Worm (Caenorhabditis elegans) whole organism, late embryonic: ENCODE results near the gene glna-2.

Experiments
- T23F11.4 ChIP-seq: fragments of 200-800 bp; sonication (Bioruptor generic); optimal IDR thresholded peaks from 2 replicates; lab custom pipeline; 2018; ENCODE audit warnings: mild to moderate bottlenecking, missing genetic modification characterization, missing compliant biosample characterization
- ama-1 ChIP-seq: fragments of 150-350 bp; optimal IDR thresholded peaks from 2 replicates; lab custom pipeline; 2014
- lim-6 ChIP-seq: sonication (generic microtip); optimal IDR thresholded peaks from 2 replicates; lab custom pipeline; 2016; ENCODE audit warnings: missing genetic modification characterization, missing compliant biosample characterization
- nfya-1 ChIP-seq: sonication (generic microtip); optimal IDR thresholded peaks from 2 replicates; lab custom pipeline; 2017; ENCODE audit warnings: missing genetic modification characterization, mild to moderate bottlenecking, missing compliant biosample characterization, antibody characterized with exemption, moderate library complexity
- nhr-11 ChIP-seq: fragments of 150-350 bp; optimal IDR thresholded peaks from 2 replicates; lab custom pipeline; 2014; ENCODE audit warnings: missing biosample characterization, missing genetic modification characterization
- pag-3 ChIP-seq: sonication (generic microtip); optimal IDR thresholded peaks from 2 replicates; lab custom pipeline; 2016; ENCODE audit warnings: missing compliant biosample characterization, missing genetic modification characterization, borderline replicate concordance
- rnt-1 ChIP-seq: sonication (generic microtip); optimal IDR thresholded peaks from 2 replicates; lab custom pipeline; 2016; ENCODE audit warnings: missing genetic modification characterization, missing compliant biosample characterization
- syd-9 ChIP-seq: sonication (generic microtip); optimal IDR thresholded peaks from 2 replicates; lab custom pipeline; 2016; ENCODE audit warnings: mild to moderate bottlenecking, missing genetic modification characterization, moderate library complexity, missing compliant biosample characterization

DNA sequence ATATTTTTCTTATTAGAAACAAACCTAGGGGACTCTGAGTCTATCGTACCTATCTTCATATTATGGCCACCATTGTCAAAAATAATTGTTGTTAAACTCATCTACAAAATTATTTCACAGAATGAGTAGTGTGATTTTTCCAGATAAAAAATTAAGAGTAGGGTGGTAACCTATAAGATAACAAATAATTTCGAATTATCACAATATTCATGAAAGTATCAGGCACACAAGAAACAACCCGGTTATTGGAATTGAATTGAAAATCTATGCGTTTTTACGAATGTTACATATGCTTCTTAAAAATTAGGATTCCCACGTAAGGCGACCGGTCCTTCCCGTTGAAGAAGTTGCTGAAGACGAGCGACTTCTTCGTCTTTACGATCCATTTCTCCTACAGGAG lies 28.8 kb downstream of the glna-2 start, which contains the start of gene arp-6:
- no peak for TF ChIP-seq T23F11.4
- no peak for TF ChIP-seq ama-1 (lab: Kevin White, UChicago)
- no peak for TF ChIP-seq nfya-1 (tag; lab: Kevin White, UChicago)
- no peak for TF ChIP-seq rnt-1
- no peak for TF ChIP-seq lim-6 (tag; lab: Kevin White, UChicago)
- TF ChIP-seq syd-9 = no peak
- TF ChIP-seq nhr-11 (tag; lab: Kevin White, UChicago) = no peak
- no peak for TF ChIP-seq pag-3 (tag; lab: Kevin White, UChicago)
